Fruit fly (Drosophila melanogaster): ENCODE results near the gene CG2663.

DNA sequence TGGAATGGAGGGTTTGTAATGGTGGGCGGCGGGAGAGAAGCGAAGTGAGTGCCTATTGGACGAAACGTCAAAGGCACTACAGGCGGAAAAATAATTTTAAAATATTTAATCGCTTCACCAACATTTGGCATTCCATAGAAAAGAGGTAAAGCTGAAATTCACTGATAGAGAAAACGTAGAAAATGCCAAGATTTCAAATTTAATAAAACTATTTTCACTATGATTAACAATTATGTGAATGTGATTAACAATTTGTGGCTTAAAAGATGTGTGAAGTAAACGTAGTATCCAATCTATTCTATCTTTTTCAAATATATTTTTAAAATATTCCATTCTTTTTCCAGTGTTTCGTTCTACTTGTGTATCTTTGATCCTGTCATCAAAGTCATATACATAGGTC lies 14.5 kb downstream of the CG2663 start:
- TF ChIP-seq CG12768 (GFP tag; optimal IDR thresholded peaks at IDR 0.05) (no peak), cnc (optimal IDR thresholded peaks at IDR 0.05) (no peak), pad (GFP tag; optimal IDR thresholded peaks at IDR 0.05) (no peak), cic (GFP tag; optimal IDR thresholded peaks at IDR 0.05) (no peak), Mnt (GFP tag; optimal IDR thresholded peaks at IDR 0.05) (no peak), Crg-1 (GFP tag; optimal IDR thresholded peaks at IDR 0.05) (no peak), Clk (GFP tag; optimal IDR thresholded peaks at IDR 0.05) (no peak), tj (GFP tag; optimal IDR thresholded peaks at IDR 0.05) (no peak), ovo (GFP tag; optimal IDR thresholded peaks at IDR 0.05) (no peak), CG1620 (GFP tag; optimal IDR thresholded peaks at IDR 0.05) (no peak), kay (GFP tag; ENCODE audit: borderline replicate concordance) (no peak), CG7045 (GFP tag; optimal IDR thresholded peaks at IDR 0.05) (no peak), CG5204 (GFP tag; optimal IDR thresholded peaks at IDR 0.05) (no peak), CG7101 (tag; optimal IDR thresholded peaks at IDR 0.05) (no peak)

All from whole organism, adult.